Worm (Caenorhabditis elegans): ENCODE measurements around the gene fipp-1.

fipp-1 gene

DNA sequence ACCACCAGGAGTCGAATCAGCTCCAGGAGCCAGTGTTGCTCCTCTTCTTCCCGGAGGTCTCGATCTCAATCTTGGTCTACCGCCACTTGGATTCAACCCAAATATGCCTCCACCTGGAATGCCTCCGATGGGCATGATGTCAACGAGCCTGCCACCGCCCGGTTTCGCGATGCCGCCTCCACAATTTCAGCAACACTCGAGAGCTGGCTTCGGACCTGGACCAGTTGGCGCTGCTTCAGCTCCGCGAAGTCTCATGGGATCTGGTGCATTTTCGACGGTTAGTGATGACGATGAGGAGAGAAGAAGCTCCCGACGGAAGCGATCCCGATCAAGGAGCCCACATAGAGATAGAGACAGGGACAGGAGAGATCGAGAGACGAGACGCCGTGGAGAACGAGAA, 1.4 kb downstream of the fipp-1 start:
- TF ChIP-seq egl-5 (tag; optimal IDR thresholded peaks at IDR 0.05) (no peak), egl-27 (tag; optimal IDR thresholded peaks at IDR 0.05) (no peak), nhr-43 (tag; optimal IDR thresholded peaks at IDR 0.05; ENCODE audit: poor library complexity, severe bottlenecking) (no peak), jun-1 (tag; optimal IDR thresholded peaks at IDR 0.05) (no peak), ztf-4 (tag; optimal IDR thresholded peaks at IDR 0.05) (no peak), ceh-28 (tag; optimal IDR thresholded peaks at IDR 0.05) (no peak), ceh-16 (tag; optimal IDR thresholded peaks at IDR 0.05) (no peak), ceh-82 (tag; optimal IDR thresholded peaks at IDR 0.05) (no peak), nfya-1 (tag; optimal IDR thresholded peaks at IDR 0.05; ENCODE audit: insufficient read depth) (no peak)

DNA sequence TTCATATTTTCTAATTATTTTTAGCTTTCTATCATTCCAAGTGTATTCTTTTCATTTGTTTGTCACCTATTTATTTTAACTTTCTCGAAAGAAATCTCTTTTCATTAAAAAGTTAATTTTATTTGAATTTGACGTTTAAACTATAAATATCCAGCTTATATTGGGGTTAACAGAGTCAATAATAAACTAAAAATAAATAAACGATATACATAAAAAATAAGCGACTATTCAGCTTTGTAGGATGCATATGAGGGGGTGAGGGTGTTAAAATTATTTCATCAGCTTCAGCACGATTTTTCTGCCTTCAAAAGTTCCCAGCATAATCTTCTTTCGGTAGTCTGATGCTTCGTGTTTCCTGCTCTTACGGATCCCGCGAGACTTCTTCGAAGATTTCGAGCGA, 2.0 kb downstream of the fipp-1 start:
- TF ChIP-seq jun-1 (tag; optimal IDR thresholded peaks at IDR 0.05): no peak

- no peak for TF ChIP-seq snpc-4 (tag; optimal IDR thresholded peaks at IDR 0.05)
- no peak for TF ChIP-seq ceh-82 (tag; optimal IDR thresholded peaks at IDR 0.05)
- no peak for TF ChIP-seq tbx-2 (tag; optimal IDR thresholded peaks at IDR 0.05)
- no peak for TF ChIP-seq aly-2 (tag; optimal IDR thresholded peaks at IDR 0.05)
- TF ChIP-seq elt-3 (tag; optimal IDR thresholded peaks at IDR 0.05): no peak
- no peak for TF ChIP-seq elt-2 (tag; optimal IDR thresholded peaks at IDR 0.05)
- no peak for TF ChIP-seq nhr-12 (tag; optimal IDR thresholded peaks at IDR 0.05)
- TF ChIP-seq zag-1 (tag; optimal IDR thresholded peaks at IDR 0.05): no peak
- no peak for TF ChIP-seq eor-1 (tag; optimal IDR thresholded peaks at IDR 0.05)
- no peak for TF ChIP-seq egl-5 (tag; optimal IDR thresholded peaks at IDR 0.05)
- TF ChIP-seq mml-1 (tag; optimal IDR thresholded peaks at IDR 0.05): no peak
- TF ChIP-seq ceh-16 (tag; optimal IDR thresholded peaks at IDR 0.05): no peak
- TF ChIP-seq unc-39 (tag; optimal IDR thresholded peaks at IDR 0.05): no peak
- TF ChIP-seq nhr-77 (tag; optimal IDR thresholded peaks at IDR 0.05): no peak
- no peak for TF ChIP-seq fkh-2 (tag; optimal IDR thresholded peaks at IDR 0.05)
- no peak for TF ChIP-seq fkh-10 (GFP tag; optimal IDR thresholded peaks at IDR 0.05)
- no peak for TF ChIP-seq mdl-1 (tag; optimal IDR thresholded peaks at IDR 0.05)
- TF ChIP-seq lin-39 (tag; optimal IDR thresholded peaks at IDR 0.05): no peak
- TF ChIP-seq nhr-28 (tag; optimal IDR thresholded peaks at IDR 0.05): no peak
- TF ChIP-seq nhr-43 (tag; optimal IDR thresholded peaks at IDR 0.05; ENCODE audit: poor library complexity, severe bottlenecking): no peak
Observed at ce11 chrV:4374625-4375024, 3.0 kb downstream of the fipp-1 start, which contains the start of gene neg-1. neg-1 (minus strand) TSS chrV:4374874.

DNA sequence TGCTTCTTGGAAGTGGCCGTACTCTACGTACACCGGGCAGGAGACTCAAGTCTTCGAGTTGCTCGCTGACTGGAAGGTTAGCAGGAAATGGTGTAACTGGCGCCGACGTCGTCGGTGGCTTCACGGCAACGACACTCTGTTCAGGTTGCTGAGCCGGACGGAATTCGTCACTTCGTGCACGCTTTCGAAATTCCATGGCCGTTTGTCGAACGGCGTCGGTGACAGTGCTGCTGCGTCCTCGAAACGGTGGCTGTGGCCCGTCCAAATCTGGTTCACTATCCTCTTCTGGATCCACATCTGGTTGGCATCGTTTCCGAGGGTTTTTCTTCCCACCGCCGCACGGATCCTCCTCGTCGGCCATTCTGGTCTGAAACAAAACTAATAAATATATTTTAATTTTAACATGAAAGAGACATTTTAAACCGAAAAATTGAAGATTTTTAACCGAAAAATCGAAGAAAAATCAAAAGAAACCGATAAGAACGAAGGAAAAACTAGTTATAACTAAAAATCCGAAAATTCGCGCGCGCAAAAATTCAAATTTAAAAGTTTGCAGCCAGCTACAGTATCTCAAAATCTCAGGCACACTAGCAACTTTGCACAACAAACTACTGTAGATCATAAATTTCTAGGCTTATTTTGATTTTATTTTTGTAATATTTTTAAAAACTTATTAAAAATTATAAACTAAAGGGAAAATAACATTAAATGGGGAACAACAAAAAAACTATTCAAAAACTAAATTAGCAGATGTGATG, 4.4 kb downstream of the fipp-1 start, which contains the start of gene F32D1.7:
F32D1.7 (minus strand) TSS at position 367 of the 758 bp plus-strand sequence.
- TF ChIP-seq hmg-11 (tag; optimal IDR thresholded peaks at IDR 0.05) (no peak), nhr-11 (tag; optimal IDR thresholded peaks at IDR 0.05) (no peak), nfya-1 (tag; optimal IDR thresholded peaks at IDR 0.05; ENCODE audit: insufficient read depth) (no peak), egl-5 (tag; optimal IDR thresholded peaks at IDR 0.05) (no peak), ceh-9 (tag; optimal IDR thresholded peaks at IDR 0.05) (no peak), egl-27 (tag; optimal IDR thresholded peaks at IDR 0.05) (no peak), jun-1 (tag; optimal IDR thresholded peaks at IDR 0.05) (no peak), sea-2 (GFP tag; optimal IDR thresholded peaks at IDR 0.05) (no peak), ceh-28 (tag; optimal IDR thresholded peaks at IDR 0.05) (no peak), ZK546.5 (tag; optimal IDR thresholded peaks at IDR 0.05) (no peak), nhr-12 (tag; optimal IDR thresholded peaks at IDR 0.05) (no peak), lsy-12 (tag; optimal IDR thresholded peaks at IDR 0.05) (no peak), ceh-82 (tag; optimal IDR thresholded peaks at IDR 0.05) (no peak), skn-1 (tag; optimal IDR thresholded peaks at IDR 0.05) (no peak), nhr-28 (tag; optimal IDR thresholded peaks at IDR 0.05) (no peak), ztf-4 (tag; optimal IDR thresholded peaks at IDR 0.05) (no peak), lin-15B (tag; optimal IDR thresholded peaks at IDR 0.05) (no peak), mdl-1 (tag; optimal IDR thresholded peaks at IDR 0.05) (no peak), ztf-11 (tag; optimal IDR thresholded peaks at IDR 0.05) (no peak), nhr-43 (tag; optimal IDR thresholded peaks at IDR 0.05; ENCODE audit: poor library complexity, severe bottlenecking) (no peak)
